Fruit fly (Drosophila melanogaster) whole organism, adult: ENCODE results near the gene EMC2B.

Source experiments
- CG12768 ChIP-seq: fragments of 200-800 bp; sonication (Bioruptor generic); optimal IDR thresholded peaks from 2 replicates; lab custom pipeline; 2017; ENCODE audit warnings: missing biosample characterization, missing genetic modification characterization, mild to moderate bottlenecking, moderate library complexity, missing genetic modification reagents
- CG14711 ChIP-seq: fragments of 200-800 bp; sonication (Bioruptor generic); optimal IDR thresholded peaks from 2 replicates; lab custom pipeline; 2018; ENCODE audit warnings: missing biosample characterization, mild to moderate bottlenecking, missing genetic modification characterization, moderate library complexity
- CG5204 ChIP-seq: fragments of 200-800 bp; sonication (Bioruptor generic); optimal IDR thresholded peaks from 2 replicates; lab custom pipeline; 2016; ENCODE audit warnings: missing biosample characterization, missing genetic modification characterization
- Crg-1 ChIP-seq: fragments of 200-800 bp; sonication (Bioruptor generic); optimal IDR thresholded peaks from 2 replicates; lab custom pipeline; 2016; ENCODE audit warnings: missing biosample characterization, missing genetic modification characterization
- Mnt ChIP-seq: fragments of 200-800 bp; sonication (Bioruptor generic); optimal IDR thresholded peaks from 2 replicates; lab custom pipeline; 2016; ENCODE audit warnings: missing biosample characterization, mild to moderate bottlenecking, missing genetic modification characterization
- cic ChIP-seq: fragments of 200-800 bp; sonication (Bioruptor generic); optimal IDR thresholded peaks from 2 replicates; lab custom pipeline; 2017; ENCODE audit warnings: missing biosample characterization, mild to moderate bottlenecking, missing genetic modification characterization, moderate library complexity
- cnc ChIP-seq, 2 experiments: fragments of >200 bp; optimal IDR thresholded peaks; 2 replicates each; lab custom pipeline; 2017
- kay ChIP-seq: fragments of 200-800 bp; sonication (Bioruptor generic); peaks from one replicate; lab custom pipeline; 2016; ENCODE audit warnings: missing biosample characterization, missing genetic modification characterization, borderline replicate concordance

- TF ChIP-seq CG5204 (GFP tag; lab: Kevin White, UChicago) = no peak
- TF ChIP-seq kay (GFP tag; lab: Kevin White, UChicago) = no peak
- TF ChIP-seq CG14711 = no peak
- no peak for TF ChIP-seq CG12768 (GFP tag; lab: Kevin White, UChicago)
- TF ChIP-seq Mnt = no peak
- no peak for TF ChIP-seq cic (GFP tag; lab: Kevin White, UChicago)
- TF ChIP-seq cnc (optimal IDR thresholded peaks at IDR 0.05; lab: Kevin White, UChicago) = no peak
- no peak for TF ChIP-seq Crg-1
Measured at dm6 chr3R:16972575-16972974, 19.1 kb downstream of the EMC2B start.
